Fruit fly (Drosophila melanogaster) whole organism, embryonic: ENCODE results near the gene CG16852.

Experiments
- Bdp1 ChIP-seq: fragments of 200-800 bp; sonication (Bioruptor generic); optimal IDR thresholded peaks from 3 replicates; lab custom pipeline; 2016; ENCODE audit warnings: missing biosample characterization, missing genetic modification characterization
- CG10959 ChIP-seq: fragments of 200-800 bp; sonication (Bioruptor generic); IDR thresholded peaks from 2 replicates; pipeline ENCODE4 v1.3.6; 2022; ENCODE audit warnings: missing biosample characterization, missing genetic modification characterization
- CG11247 ChIP-seq: fragments of 200-800 bp; sonication (Bioruptor generic); IDR thresholded peaks from 2 replicates; pipeline ENCODE4 v1.3.6; 2022; ENCODE audit warnings: missing biosample characterization, missing genetic modification characterization
- CG11398 ChIP-seq: fragments of 200-800 bp; sonication (Bioruptor generic); optimal IDR thresholded peaks from 2 replicates; lab custom pipeline; 2016; ENCODE audit warnings: missing biosample characterization, missing genetic modification characterization
- CG15073 ChIP-seq: fragments of 200-800 bp; sonication (Bioruptor generic); optimal IDR thresholded peaks from 2 replicates; lab custom pipeline; 2016; ENCODE audit warnings: missing biosample characterization, missing genetic modification characterization
- CG15479 ChIP-seq: fragments of 200-800 bp; sonication (Bioruptor generic); optimal IDR thresholded peaks from 3 replicates; lab custom pipeline; 2019; ENCODE audit warnings: missing biosample characterization, mild to moderate bottlenecking, missing genetic modification characterization, moderate library complexity
- CG17186 ChIP-seq: fragments of 200-800 bp; sonication (Bioruptor generic); optimal IDR thresholded peaks from 3 replicates; lab custom pipeline; 2017; ENCODE audit warnings: missing biosample characterization, missing genetic modification reagents, missing genetic modification characterization
- CG17328 ChIP-seq: fragments of 200-800 bp; sonication (Bioruptor generic); IDR thresholded peaks from 2 replicates; pipeline ENCODE4 v1.3.6; 2022; ENCODE audit warnings: missing biosample characterization, missing genetic modification characterization
- CG17359 ChIP-seq: fragments of 200-800 bp; sonication (Bioruptor generic); optimal IDR thresholded peaks from 3 replicates; lab custom pipeline; 2018; ENCODE audit warnings: missing biosample characterization, mild to moderate bottlenecking, missing genetic modification characterization, moderate library complexity
- CG2199 ChIP-seq: fragments of 200-800 bp; sonication (Bioruptor generic); IDR thresholded peaks from 3 replicates; pipeline ENCODE4 v1.3.6; 2022; ENCODE audit warnings: missing biosample characterization, missing genetic modification characterization
- CG2678 ChIP-seq: fragments of 200-800 bp; sonication (Bioruptor generic); optimal IDR thresholded peaks from 3 replicates; lab custom pipeline; 2019; ENCODE audit warnings: missing biosample characterization, mild to moderate bottlenecking, missing genetic modification characterization, moderate library complexity
- CG2875 ChIP-seq: fragments of 200-800 bp; sonication (Bioruptor generic); optimal IDR thresholded peaks from 2 replicates; lab custom pipeline; 2017; ENCODE audit warnings: missing biosample characterization, mild to moderate bottlenecking, missing genetic modification characterization, missing genetic modification reagents
- CG2889 ChIP-seq: fragments of 200-800 bp; sonication (Bioruptor generic); IDR thresholded peaks from 3 replicates; pipeline ENCODE4 v1.3.6; 2022; ENCODE audit warnings: missing biosample characterization, missing genetic modification characterization
- CG3065 ChIP-seq: fragments of 200-800 bp; sonication (Bioruptor generic); optimal IDR thresholded peaks from 2 replicates; lab custom pipeline; 2016; ENCODE audit warnings: missing biosample characterization, missing genetic modification characterization
- CG31224 ChIP-seq: fragments of 200-800 bp; sonication (Bioruptor generic); IDR thresholded peaks from 2 replicates; pipeline ENCODE4 v1.3.6; 2022; ENCODE audit warnings: missing biosample characterization, missing genetic modification characterization
- CG32767 ChIP-seq: fragments of 200-800 bp; sonication (Bioruptor generic); IDR thresholded peaks from 2 replicates; pipeline ENCODE4 v1.3.6; 2022; ENCODE audit warnings: missing biosample characterization, missing genetic modification characterization
- CG33213 ChIP-seq: fragments of 200-800 bp; sonication (Bioruptor generic); optimal IDR thresholded peaks from 3 replicates; lab custom pipeline; 2016; ENCODE audit warnings: missing biosample characterization, missing genetic modification characterization
- CG5180 ChIP-seq: fragments of 200-800 bp; sonication (Bioruptor generic); optimal IDR thresholded peaks from 3 replicates; lab custom pipeline; 2017; ENCODE audit warnings: missing biosample characterization, missing genetic modification characterization, mild to moderate bottlenecking, moderate library complexity, missing genetic modification reagents
- CG7839 ChIP-seq: fragments of 200-800 bp; sonication (Bioruptor generic); optimal IDR thresholded peaks from 3 replicates; lab custom pipeline; 2018; ENCODE audit warnings: missing biosample characterization, mild to moderate bottlenecking, missing genetic modification characterization, moderate library complexity
- CG8089 ChIP-seq: fragments of 200-800 bp; sonication (Bioruptor generic); optimal IDR thresholded peaks from 3 replicates; lab custom pipeline; 2016; ENCODE audit warnings: missing biosample characterization, missing genetic modification characterization
- CG9215 ChIP-seq: fragments of 200-800 bp; sonication (Bioruptor generic); IDR thresholded peaks from 2 replicates; pipeline ENCODE4 v1.3.6; 2022; ENCODE audit warnings: missing biosample characterization, missing genetic modification characterization
- CTCF ChIP-seq: fragments of 200-800 bp; sonication (Bioruptor generic); optimal IDR thresholded peaks from 2 replicates; lab custom pipeline; 2017; ENCODE audit warnings: missing biosample characterization, mild to moderate bottlenecking, missing genetic modification characterization, moderate library complexity
- Chrac-16 ChIP-seq: fragments of 200-800 bp; sonication (Bioruptor generic); optimal IDR thresholded peaks from 3 replicates; lab custom pipeline; 2016; ENCODE audit warnings: missing biosample characterization, missing genetic modification characterization
- CkIIα-i1 ChIP-seq: fragments of 200-800 bp; sonication (Bioruptor generic); IDR thresholded peaks from 2 replicates; pipeline ENCODE4 v1.3.6; 2022; ENCODE audit warnings: missing biosample characterization, missing genetic modification characterization
- CrebB ChIP-seq: fragments of 200-800 bp; sonication (Bioruptor generic); optimal IDR thresholded peaks from 3 replicates; lab custom pipeline; 2018; ENCODE audit warnings: missing biosample characterization, mild to moderate bottlenecking, missing genetic modification characterization
- D19B ChIP-seq: fragments of 200-800 bp; sonication (Bioruptor generic); optimal IDR thresholded peaks from 2 replicates; lab custom pipeline; 2017; ENCODE audit warnings: missing biosample characterization, mild to moderate bottlenecking, missing genetic modification characterization
- Drgx ChIP-seq: fragments of 200-800 bp; sonication (Bioruptor generic); IDR thresholded peaks from 2 replicates; pipeline ENCODE4 v1.3.6; 2022; ENCODE audit warnings: missing biosample characterization, missing genetic modification characterization
- Ets65A ChIP-seq: fragments of 200-800 bp; sonication (Bioruptor generic); peaks from one replicate; lab custom pipeline; 2016; ENCODE audit warnings: missing biosample characterization, missing genetic modification characterization
- GATAe ChIP-seq: fragments of 200-800 bp; sonication (Bioruptor generic); conservative IDR thresholded peaks from 2 replicates; pipeline ENCODE4 v1.3.6; 2022; ENCODE audit warnings: missing biosample characterization, missing genetic modification characterization
- HLH54F ChIP-seq: fragments of 200-800 bp; sonication (Bioruptor generic); optimal IDR thresholded peaks from 3 replicates; lab custom pipeline; 2016; ENCODE audit warnings: missing biosample characterization, missing genetic modification characterization
- HmgD ChIP-seq: fragments of 200-800 bp; sonication (Bioruptor generic); optimal IDR thresholded peaks from 3 replicates; lab custom pipeline; 2016; ENCODE audit warnings: missing biosample characterization, missing genetic modification characterization
- HmgZ ChIP-seq: fragments of 200-800 bp; sonication (Bioruptor generic); optimal IDR thresholded peaks from 2 replicates; lab custom pipeline; 2018; ENCODE audit warnings: missing biosample characterization, mild to moderate bottlenecking, missing genetic modification characterization
- Med ChIP-seq: fragments of 200-800 bp; sonication (Bioruptor generic); peaks from one replicate; lab custom pipeline; 2016; ENCODE audit warnings: missing biosample characterization, missing genetic modification characterization, mild to moderate bottlenecking, inconsistent platforms, moderate library complexity
- Optix ChIP-seq: fragments of 200-800 bp; sonication (Bioruptor generic); IDR thresholded peaks from 3 replicates; pipeline ENCODE4 v1.3.6; 2022; ENCODE audit warnings: missing biosample characterization, missing genetic modification characterization
- Sox100B ChIP-seq: fragments of 200-800 bp; sonication (Bioruptor generic); optimal IDR thresholded peaks from 3 replicates; lab custom pipeline; 2018; ENCODE audit warnings: missing biosample characterization, mild to moderate bottlenecking, missing genetic modification characterization
- Xrp1 ChIP-seq: fragments of 200-800 bp; sonication (Bioruptor generic); IDR thresholded peaks from 2 replicates; pipeline ENCODE4 v1.3.6; 2022; ENCODE audit warnings: missing biosample characterization, missing genetic modification characterization
- abd-A ChIP-seq: fragments of 200-800 bp; sonication (Bioruptor generic); optimal IDR thresholded peaks from 3 replicates; lab custom pipeline; 2019; ENCODE audit warnings: missing biosample characterization, mild to moderate bottlenecking, missing genetic modification characterization, moderate library complexity
- btn ChIP-seq: fragments of 200-800 bp; sonication (Bioruptor generic); optimal IDR thresholded peaks from 2 replicates; lab custom pipeline; 2016; ENCODE audit warnings: missing biosample characterization, missing genetic modification characterization
- crc ChIP-seq: fragments of 200-800 bp; sonication (Bioruptor generic); optimal IDR thresholded peaks from 2 replicates; lab custom pipeline; 2016; ENCODE audit warnings: missing biosample characterization, missing genetic modification characterization
- crol ChIP-seq: fragments of 200-800 bp; sonication (Bioruptor generic); IDR thresholded peaks from 2 replicates; pipeline ENCODE4 v1.3.6; 2022; ENCODE audit warnings: missing biosample characterization, missing genetic modification characterization
- dysf ChIP-seq: fragments of 200-800 bp; sonication (Bioruptor generic); IDR thresholded peaks from 3 replicates; pipeline ENCODE4 v1.3.6; 2022; ENCODE audit warnings: missing biosample characterization, missing genetic modification characterization
- esg ChIP-seq: fragments of 200-800 bp; sonication (Bioruptor generic); conservative IDR thresholded peaks from 2 replicates; pipeline ENCODE4 v1.3.6; 2022; ENCODE audit warnings: missing biosample characterization, missing genetic modification characterization
- grn ChIP-seq: fragments of 200-800 bp; sonication (Bioruptor generic); optimal IDR thresholded peaks from 3 replicates; lab custom pipeline; 2017; ENCODE audit warnings: missing biosample characterization, missing genetic modification characterization
- jing ChIP-seq: fragments of 200-800 bp; sonication (Bioruptor generic); optimal IDR thresholded peaks from 2 replicates; lab custom pipeline; 2018; ENCODE audit warnings: missing biosample characterization, mild to moderate bottlenecking, missing genetic modification characterization
- odd ChIP-seq: fragments of 200-800 bp; sonication (Bioruptor generic); optimal IDR thresholded peaks from 2 replicates; lab custom pipeline; 2017; ENCODE audit warnings: missing biosample characterization, mild to moderate bottlenecking, missing genetic modification characterization
- p53 ChIP-seq: fragments of 200-800 bp; sonication (Bioruptor generic); optimal IDR thresholded peaks from 2 replicates; lab custom pipeline; 2016; ENCODE audit warnings: missing biosample characterization, missing genetic modification characterization
- prd ChIP-seq, 3 experiments: fragments of >200 bp in 2 of 3; fragments of 200-800 bp in 1 of 3; sonication (Bioruptor generic) in 1 of 3; optimal IDR thresholded peaks in 2 of 3; IDR thresholded peaks in 1 of 3; 2 replicates in 2 of 3; 3 replicates in 1 of 3; pipeline versions ENCODE4 v1.3.6 to Lab custom; 2017 to 2022; ENCODE audit warnings: missing biosample characterization in 1 of 3, missing genetic modification characterization in 1 of 3
- slbo ChIP-seq: fragments of 200-800 bp; sonication (Bioruptor generic); IDR thresholded peaks from 2 replicates; pipeline ENCODE4 v1.3.6; 2022; ENCODE audit warnings: missing biosample characterization, missing genetic modification characterization
- sr ChIP-seq: fragments of 200-800 bp; sonication (Bioruptor generic); IDR thresholded peaks from 3 replicates; pipeline ENCODE4 v1.3.6; 2022; ENCODE audit warnings: missing biosample characterization, missing genetic modification characterization
- twi ChIP-seq: fragments of 200-800 bp; optimal IDR thresholded peaks from 2 replicates; lab custom pipeline; 2019; ENCODE audit warnings: missing biosample characterization, mild to moderate bottlenecking, missing genetic modification characterization, moderate library complexity
- zf30C ChIP-seq: fragments of 200-800 bp; sonication (Bioruptor generic); optimal IDR thresholded peaks from 3 replicates; lab custom pipeline; 2018; ENCODE audit warnings: missing biosample characterization, mild to moderate bottlenecking, missing genetic modification characterization

CG16852 gene

dm6 chr2L:13512182-13513032 lies 28.1 kb upstream of the CG16852 start (continued):
- TF ChIP-seq HmgZ (tag; lab: Kevin White, UChicago): no peak
- TF ChIP-seq jing (GFP tag; lab: Kevin White, UChicago): no peak
- TF ChIP-seq slbo (GFP tag; lab: Robert Waterston, UW): peak; percentile 71
- peak; percentile 53 for TF ChIP-seq CG7839 (tag; lab: Kevin White, UChicago)
- no peak for TF ChIP-seq crc (GFP tag; lab: Kevin White, UChicago)
- TF ChIP-seq Med (GFP tag; lab: Kevin White, UChicago): peak; percentile 84
- TF ChIP-seq HmgD (GFP tag; lab: Kevin White, UChicago): no peak
- no peak for TF ChIP-seq CG15479 (GFP tag; lab: Kevin White, UChicago)
- no peak for TF ChIP-seq abd-A (tag; lab: Kevin White, UChicago)
- no peak for TF ChIP-seq CG3065 (GFP tag; lab: Kevin White, UChicago)
- peak; percentile 17 for TF ChIP-seq Sox100B (GFP tag; lab: Kevin White, UChicago)
- peak; percentile 60; the same call in 1 of the 3 replicates for TF ChIP-seq CG2889 (GFP tag; lab: Robert Waterston, UW)
- peak; percentile 23; the same call in 1 of the 2 replicates for TF ChIP-seq esg (GFP tag; lab: Robert Waterston, UW)
- no peak for TF ChIP-seq grn
- TF ChIP-seq CG9215 (GFP tag; lab: Robert Waterston, UW): no peak
- no peak for TF ChIP-seq CG17186 (GFP tag; lab: Kevin White, UChicago)
- TF ChIP-seq CG5180 (GFP tag; lab: Kevin White, UChicago): no peak
- no peak for TF ChIP-seq CkIIα-i1 (GFP tag; lab: Robert Waterston, UW)
- TF ChIP-seq CG8089 (GFP tag; lab: Kevin White, UChicago): no peak
- no peak for TF ChIP-seq Bdp1 (GFP tag; lab: Kevin White, UChicago)
- no peak for TF ChIP-seq odd (GFP tag; lab: Kevin White, UChicago)
- TF ChIP-seq CG17328 (GFP tag; lab: Robert Waterston, UW): no peak
- peak; percentile 28 for TF ChIP-seq CG17359 (tag; lab: Kevin White, UChicago)
- no peak for TF ChIP-seq GATAe (GFP tag; lab: Robert Waterston, UW)
- no peak for TF ChIP-seq CG33213 (GFP tag; lab: Kevin White, UChicago)
- TF ChIP-seq twi (tag; lab: Kevin White, UChicago): no peak
- peak; percentile 10 for TF ChIP-seq HLH54F (GFP tag; lab: Kevin White, UChicago)
- TF ChIP-seq CG32767 (GFP tag; lab: Robert Waterston, UW): no peak
- TF ChIP-seq CG2199 (GFP tag; lab: Robert Waterston, UW): peak; percentile 73; the same call in 1 of the 3 replicates
- peak; percentile 99 for TF ChIP-seq crol (GFP tag; lab: Robert Waterston, UW)
- no peak for TF ChIP-seq sr (GFP tag; lab: Robert Waterston, UW)
- no peak for TF ChIP-seq D19B
- no peak for TF ChIP-seq p53 (GFP tag; lab: Kevin White, UChicago)
- TF ChIP-seq CTCF (GFP tag; lab: Kevin White, UChicago): no peak
- TF ChIP-seq CG15073 (GFP tag; lab: Kevin White, UChicago): no peak
- TF ChIP-seq CG2875 (GFP tag; lab: Kevin White, UChicago): no peak
- TF ChIP-seq CG2678 (tag; lab: Kevin White, UChicago): peak; percentile 47
- no peak for TF ChIP-seq zf30C (GFP tag; lab: Kevin White, UChicago)
- peak; percentile 67 for TF ChIP-seq dysf
- no peak; the same call in 1 of the 2 replicates for TF ChIP-seq Xrp1 (GFP tag; lab: Robert Waterston, UW)
- no peak for TF ChIP-seq Optix (GFP tag; lab: Robert Waterston, UW)
- no peak for TF ChIP-seq CG31224 (GFP tag; lab: Robert Waterston, UW)
- TF ChIP-seq Drgx (GFP tag; lab: Robert Waterston, UW): peak; percentile 38; the same call in 1 of the 2 replicates
- TF ChIP-seq CG10959: no peak
- TF ChIP-seq Ets65A (GFP tag; lab: Kevin White, UChicago): no peak
- peak; percentile 13 for TF ChIP-seq Chrac-16 (GFP tag; lab: Kevin White, UChicago)
- no peak for TF ChIP-seq CG11398 (GFP tag; lab: Kevin White, UChicago)
- peak; percentile 30 for TF ChIP-seq btn (GFP tag; lab: Kevin White, UChicago)
- no peak for TF ChIP-seq CrebB (tag; lab: Kevin White, UChicago)
- TF ChIP-seq prd (optimal IDR thresholded peaks at IDR 0.05; lab: Kevin White, UChicago): no peak
- peak; percentile 45; the same call in 2 of the 3 replicates for TF ChIP-seq prd (GFP tag; IDR thresholded peaks at IDR 0.05; lab: Robert Waterston, UW)
- peak; percentile 62 for TF ChIP-seq CG11247
